Worm (Caenorhabditis elegans): ENCODE results near the gene M163.8.

Gene M163.8

DNA sequence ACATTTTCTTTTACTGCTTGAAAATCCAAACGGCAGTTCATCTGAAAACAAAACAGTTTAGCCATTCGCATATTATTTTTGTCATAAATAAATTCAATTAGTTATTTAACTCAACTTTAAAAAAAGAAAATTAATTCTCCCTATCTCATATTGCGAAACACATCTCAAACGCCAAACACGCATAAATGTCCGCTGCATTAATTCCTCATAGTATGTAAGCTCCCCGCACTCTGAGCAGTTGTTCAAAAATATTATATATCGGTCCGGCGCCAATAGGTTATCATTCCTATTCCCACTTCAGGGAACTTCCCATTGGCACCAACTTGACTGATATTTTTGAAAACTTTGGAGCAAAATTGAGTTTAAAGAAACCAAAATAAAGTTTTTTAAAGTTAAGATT is 6.7 kb upstream of the M163.8 start:
- no peak for TF ChIP-seq unc-62 (GFP tag; optimal IDR thresholded peaks at IDR 0.05)

DNA sequence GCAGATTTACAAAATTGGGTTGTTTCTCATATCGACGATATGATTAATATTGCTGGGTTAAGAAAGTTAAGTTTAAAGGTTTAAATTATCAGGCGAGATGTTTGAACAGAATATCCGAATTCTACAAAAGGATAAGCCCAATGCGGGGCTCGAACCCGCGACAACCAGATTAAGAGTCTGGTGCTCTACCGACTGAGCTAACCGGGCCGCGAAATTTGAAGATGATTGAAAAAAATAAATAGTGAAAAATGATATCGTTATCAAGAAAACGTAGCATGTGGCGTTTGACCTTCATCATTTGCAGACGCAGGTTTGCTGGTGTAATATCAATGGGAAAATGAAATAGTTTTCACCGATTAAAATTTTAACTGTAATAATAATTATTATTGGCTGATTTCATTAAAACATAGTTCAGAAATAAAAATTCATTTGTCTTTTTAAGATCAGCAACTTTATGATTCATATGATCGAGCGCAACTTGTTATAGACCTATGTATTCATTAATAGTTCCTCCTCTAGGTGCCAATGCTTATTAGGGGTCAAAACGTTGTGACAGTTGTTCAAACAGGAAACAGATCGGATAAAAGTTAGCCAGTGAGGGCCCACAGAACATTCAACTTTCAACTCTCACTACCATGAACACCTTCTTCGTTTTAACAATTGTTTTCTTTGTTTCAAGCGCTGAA is 6.0 kb upstream of the M163.8 start, which contains the start of gene M163.11:
Gene M163.11, plus strand, starts transcription at position 636 of the 686 bp plus-strand sequence.
- TF ChIP-seq unc-62 (GFP tag; optimal IDR thresholded peaks at IDR 0.05) = no peak

DNA sequence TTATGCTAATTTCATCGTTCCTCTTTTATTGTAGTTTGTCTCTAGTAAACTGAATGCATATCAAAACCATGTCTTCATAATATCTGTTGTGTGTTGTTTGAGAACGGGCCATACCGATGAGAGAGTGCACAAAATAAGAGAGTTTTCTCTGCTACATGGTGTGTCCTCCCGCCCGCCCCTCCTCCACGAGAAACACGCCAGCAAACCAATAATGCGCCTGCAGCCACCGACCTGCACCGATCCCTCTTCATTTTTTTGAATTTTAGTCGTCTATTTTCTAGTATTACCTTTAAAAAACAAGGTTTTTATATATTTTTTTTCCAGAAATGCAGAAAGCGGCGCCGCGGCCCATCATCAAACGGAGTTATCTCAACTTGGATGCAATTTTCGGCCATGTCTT is 4.7 kb upstream of the M163.8 start, which contains the start of gene gfi-3:
Gene gfi-3, plus strand, starts transcription at position 325 of the 400 bp plus-strand sequence.
- TF ChIP-seq unc-62 (GFP tag; optimal IDR thresholded peaks at IDR 0.05) = no peak

DNA sequence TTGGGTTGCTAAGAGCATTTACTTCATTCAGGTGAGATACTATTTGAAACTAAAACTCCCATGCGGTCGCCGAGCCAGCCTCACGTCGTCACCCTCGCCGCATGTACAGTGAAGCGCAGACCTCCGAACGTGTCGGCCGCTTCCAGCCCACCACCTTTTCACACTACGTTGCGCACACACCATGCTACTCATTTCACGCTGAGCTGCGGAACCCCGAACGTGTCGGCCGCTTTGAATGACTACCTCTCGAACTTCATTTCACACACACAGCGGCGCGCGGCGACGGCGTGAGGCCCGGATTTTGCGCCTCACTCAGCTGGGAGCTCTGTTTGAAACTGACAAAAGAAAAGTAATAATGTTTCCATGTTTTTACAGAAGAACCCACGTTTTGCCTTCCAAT is 3.3 kb upstream of the M163.8 start:
- TF ChIP-seq unc-62 (GFP tag; optimal IDR thresholded peaks at IDR 0.05) = no peak

DNA sequence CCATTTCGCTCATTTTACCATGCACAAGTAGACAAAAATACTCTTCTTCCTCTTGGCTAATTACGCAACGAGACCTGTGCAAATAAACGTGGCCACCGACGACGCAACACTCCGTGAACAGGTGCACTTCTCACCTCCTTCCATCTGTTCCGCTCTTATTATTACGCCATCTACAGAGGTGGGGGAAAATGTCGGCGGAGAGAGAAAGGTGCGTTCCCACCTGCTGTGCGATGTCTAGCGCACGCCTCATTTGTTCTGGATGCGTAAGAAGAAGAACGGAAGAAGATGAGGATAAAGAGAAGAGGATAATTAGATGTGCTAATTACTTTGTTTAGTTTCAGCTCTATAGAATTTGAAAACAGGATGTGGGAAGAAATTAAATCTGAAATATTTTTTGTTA is 1.6 kb downstream of the M163.8 start:
- TF ChIP-seq unc-62 (GFP tag; optimal IDR thresholded peaks at IDR 0.05) = no peak

ce11 chrX:14487333-14487732 is 2.4 kb downstream of the M163.8 start:
- no peak for TF ChIP-seq unc-62 (GFP tag; optimal IDR thresholded peaks at IDR 0.05)

DNA sequence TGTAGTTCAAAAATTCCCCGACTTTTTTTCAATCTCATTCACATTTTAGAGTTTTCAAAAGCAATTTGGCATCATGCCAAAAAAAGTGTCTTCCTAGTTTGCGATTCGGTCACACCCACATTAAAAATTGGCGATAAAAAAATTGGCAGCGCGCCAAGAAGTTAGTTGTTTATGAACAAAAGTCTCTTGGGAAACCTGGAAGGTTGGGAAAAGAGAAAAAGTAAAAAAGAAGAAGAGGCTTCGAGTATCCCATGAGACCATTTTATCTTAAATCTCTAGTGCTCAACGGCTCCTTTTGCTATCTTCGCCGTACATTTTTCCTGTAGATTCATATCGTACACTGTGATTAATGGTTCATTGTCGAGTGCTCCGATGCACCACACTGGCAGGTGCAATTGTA is 2.9 kb downstream of the M163.8 start:
- no peak for TF ChIP-seq unc-62 (GFP tag; optimal IDR thresholded peaks at IDR 0.05)

DNA sequence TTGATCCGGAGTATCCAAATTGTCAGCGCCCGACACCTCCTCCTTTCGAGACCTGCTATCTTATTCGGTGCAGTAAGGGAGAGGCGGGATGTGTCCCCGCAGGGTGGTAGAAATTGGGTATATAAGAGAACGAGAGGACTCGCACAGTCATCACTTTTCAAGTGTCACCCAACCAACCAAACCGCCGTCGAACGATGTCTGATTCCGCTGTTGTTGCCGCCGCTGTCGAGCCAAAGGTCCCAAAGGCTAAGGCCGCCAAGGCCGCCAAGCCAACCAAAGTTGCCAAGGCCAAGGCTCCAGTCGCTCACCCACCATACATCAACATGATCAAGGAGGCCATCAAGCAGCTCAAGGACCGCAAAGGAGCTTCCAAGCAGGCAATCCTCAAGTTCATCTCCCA is 5.0 kb downstream of the M163.8 start, which contains the start of gene his-24:
Gene his-24, plus strand, starts transcription at position 150 of the 400 bp plus-strand sequence.
- no peak for TF ChIP-seq unc-62 (GFP tag; optimal IDR thresholded peaks at IDR 0.05)

- TF ChIP-seq unc-62 (GFP tag; optimal IDR thresholded peaks at IDR 0.05) = no peak
Measured at ce11 chrX:14490486-14490885, 5.6 kb downstream of the M163.8 start.

DNA sequence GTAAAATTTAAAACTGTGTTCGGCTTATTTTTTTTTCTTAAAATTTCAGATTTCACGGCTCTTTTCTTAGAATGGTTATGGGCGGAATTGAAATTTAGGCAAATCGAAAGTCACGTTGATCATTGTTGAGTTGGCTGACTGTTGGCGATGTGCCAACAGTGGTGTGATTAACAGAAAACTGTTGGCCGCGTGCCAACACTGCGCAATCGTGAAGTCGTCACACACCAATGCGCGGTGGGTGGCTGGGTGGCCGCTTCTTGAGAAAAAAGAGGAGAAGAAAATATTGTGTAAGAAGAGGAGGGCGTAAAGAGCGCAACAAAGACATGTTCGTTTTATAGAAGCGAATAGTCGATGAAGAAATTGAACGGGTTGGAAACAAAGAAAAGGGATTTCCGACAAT is 6.2 kb downstream of the M163.8 start:
- TF ChIP-seq unc-62 (GFP tag; optimal IDR thresholded peaks at IDR 0.05) = no peak

DNA sequence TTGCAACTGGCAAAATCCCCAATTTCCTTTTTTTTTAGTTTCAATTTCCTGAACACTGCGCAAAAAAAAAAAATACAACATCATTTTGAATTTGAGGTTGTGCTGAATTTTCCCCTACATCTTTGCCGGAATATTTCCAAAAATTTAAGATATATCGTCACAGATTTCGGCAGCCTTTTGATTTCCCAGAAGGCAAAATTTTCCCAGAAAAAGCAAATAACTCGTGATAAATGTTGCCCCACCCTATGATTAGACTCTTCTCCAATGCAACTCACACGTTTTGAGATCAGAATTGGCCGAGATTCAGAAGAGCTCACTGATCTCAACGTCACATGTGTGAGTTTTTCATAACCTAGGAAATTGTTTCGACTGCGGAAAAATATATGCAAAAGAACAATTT is 7.5 kb downstream of the M163.8 start:
- TF ChIP-seq unc-62 (GFP tag; optimal IDR thresholded peaks at IDR 0.05) = no peak

DNA sequence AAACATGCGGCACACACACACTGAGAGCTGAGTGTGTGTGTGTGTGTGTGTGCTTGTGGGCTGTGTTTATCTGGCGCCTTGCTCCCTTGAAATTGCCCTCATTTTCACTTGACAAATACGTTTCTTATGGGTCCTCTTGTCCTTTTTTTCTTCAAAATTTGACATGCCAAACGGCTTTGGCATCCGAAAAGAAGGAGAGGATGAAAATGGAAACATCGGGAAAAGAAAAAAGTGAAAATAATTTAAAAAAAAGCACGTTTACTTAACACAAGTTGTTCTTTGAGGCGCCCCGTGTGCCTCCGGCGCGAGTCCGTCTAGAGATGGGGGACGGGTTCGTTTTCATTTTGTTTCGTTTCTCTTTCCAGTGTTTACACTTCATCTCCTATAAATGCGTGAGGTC is 10.1 kb downstream of the M163.8 start:
- no peak for TF ChIP-seq unc-62 (GFP tag; optimal IDR thresholded peaks at IDR 0.05)

DNA sequence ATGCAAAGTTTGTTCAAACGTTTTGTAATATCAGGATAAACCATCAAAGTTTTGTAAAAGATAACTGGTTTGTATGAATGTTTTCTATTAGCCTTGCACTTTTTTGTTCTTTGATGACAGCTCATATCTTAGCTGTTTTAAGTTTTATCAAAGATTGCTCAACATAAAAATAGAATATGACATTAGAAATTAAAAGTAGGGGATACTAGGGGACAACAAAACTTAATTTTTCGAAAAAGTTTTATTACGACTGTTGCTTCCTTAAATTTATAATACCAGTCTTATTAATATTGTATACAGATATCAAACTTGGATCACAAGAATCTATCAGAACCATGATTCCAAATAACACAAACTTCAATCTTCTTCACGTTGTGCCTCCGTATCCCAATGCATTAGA is 10.9 kb downstream of the M163.8 start, which contains the start of gene ztf-14:
Gene ztf-14, plus strand, starts transcription at position 301 of the 400 bp plus-strand sequence.
- TF ChIP-seq unc-62 (GFP tag; optimal IDR thresholded peaks at IDR 0.05) = no peak

DNA sequence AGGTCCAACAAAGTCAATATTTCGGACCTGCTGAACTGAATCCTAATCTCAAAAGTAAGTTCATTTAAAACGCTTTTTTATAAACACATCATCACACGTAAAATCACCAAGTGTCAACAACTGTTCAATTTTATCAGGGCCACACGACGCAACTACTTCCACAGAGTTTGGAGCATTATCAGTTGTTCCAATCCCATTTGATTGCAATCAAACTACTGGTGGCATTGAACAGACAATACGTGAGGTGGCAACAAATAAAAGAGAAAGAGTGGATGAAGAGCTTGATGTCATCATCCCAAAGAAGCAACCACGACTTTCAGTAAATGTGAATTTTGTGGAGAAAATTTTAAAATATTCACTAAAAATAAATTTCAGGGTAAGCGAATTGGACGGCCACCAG is 11.6 kb downstream of the M163.8 start:
- no peak for TF ChIP-seq unc-62 (GFP tag; optimal IDR thresholded peaks at IDR 0.05)

DNA sequence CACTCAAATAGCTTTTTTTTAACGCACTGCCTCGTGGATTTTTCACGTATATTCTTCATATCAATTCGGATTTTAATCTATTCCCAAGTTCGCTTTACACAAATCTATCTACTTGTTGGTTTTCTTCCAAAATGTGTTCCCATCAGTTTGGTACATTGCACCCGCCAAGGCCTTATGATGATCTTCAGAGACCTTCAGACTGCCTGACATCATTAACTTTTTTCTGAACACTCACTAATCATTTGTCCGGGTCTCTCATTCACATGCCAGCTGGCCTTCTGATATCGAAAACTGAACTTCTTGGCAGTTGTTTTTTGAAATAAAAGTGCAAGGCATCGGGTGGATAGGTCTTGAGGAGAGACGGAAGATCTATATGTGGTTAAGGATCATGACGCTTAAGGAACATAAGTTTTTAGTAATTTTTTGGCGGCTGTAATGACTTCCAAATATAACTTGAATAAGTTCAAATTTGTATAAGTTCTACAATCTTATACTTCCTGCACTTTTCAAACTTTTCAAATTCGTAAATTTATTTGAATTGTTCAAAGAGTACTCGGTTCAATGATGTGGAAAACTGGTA is 15.0 kb downstream of the M163.8 start:
- TF ChIP-seq unc-62 (GFP tag; optimal IDR thresholded peaks at IDR 0.05) = no peak

DNA sequence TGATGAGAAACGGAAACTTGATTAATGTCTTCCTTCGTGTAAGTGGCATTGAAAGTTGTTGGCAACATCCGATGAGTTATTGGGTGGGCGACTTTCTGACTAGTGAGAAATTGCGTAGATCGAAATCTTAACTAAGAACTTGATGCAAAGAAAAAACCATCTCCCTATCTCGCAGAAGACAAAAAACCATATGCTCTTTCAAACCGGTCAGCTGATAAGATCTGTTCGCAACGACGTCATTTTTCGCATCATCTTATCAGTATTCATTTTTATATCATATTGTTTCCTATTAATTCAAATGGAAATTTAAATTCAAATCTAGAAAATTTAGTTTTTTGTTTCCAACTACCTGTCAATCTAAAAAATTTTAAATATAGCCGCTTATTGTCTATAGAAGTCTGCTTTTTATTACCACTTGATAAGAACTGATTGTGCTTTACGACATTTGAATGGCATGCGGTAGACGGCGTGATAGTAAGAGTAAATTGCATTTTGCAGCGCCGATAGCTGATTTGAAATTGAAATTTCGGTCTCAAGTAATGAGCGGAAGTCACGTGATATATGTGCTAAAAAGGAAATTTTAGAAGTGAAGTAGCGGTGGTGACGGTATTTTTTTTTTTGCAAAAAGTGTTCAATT is 15.6 kb downstream of the M163.8 start:
- TF ChIP-seq unc-62 (GFP tag; optimal IDR thresholded peaks at IDR 0.05) = no peak

- TF ChIP-seq unc-62 (GFP tag; optimal IDR thresholded peaks at IDR 0.05) = no peak
Measured at ce11 chrX:14502116-14502587, 17.2 kb downstream of the M163.8 start.

Data from whole organism, dauer.